Worm (Caenorhabditis elegans) whole organism, L4/young adult: ENCODE measurements around the gene spp-5.

ENCODE experiments used
- W03F9.2 ChIP-seq: fragments of 150-350 bp; optimal IDR thresholded peaks from 2 replicates; lab custom pipeline; 2014; ENCODE audit warnings: missing biosample characterization, missing genetic modification characterization
- dao-5 ChIP-seq: sonication (generic microtip); optimal IDR thresholded peaks from 2 replicates; lab custom pipeline; 2016; ENCODE audit warnings: missing genotype, missing genetic modification characterization, moderate library complexity, missing compliant biosample characterization
- him-1 ChIP-seq: sonication (generic microtip); optimal IDR thresholded peaks from 2 replicates; lab custom pipeline; 2016; ENCODE audit warnings: missing genotype, missing genetic modification reagents, missing genetic modification characterization, missing compliant biosample characterization

ce11 chrX:7290859-7291628 lies 29.1 kb downstream of the spp-5 start:
- no peak for TF ChIP-seq him-1 (tag; lab: Kevin White, UChicago)
- no peak for TF ChIP-seq dao-5 (tag; lab: Kevin White, UChicago)
- TF ChIP-seq W03F9.2: no peak
